Fruit fly (Drosophila melanogaster) whole organism, prepupa: Measurements from ENCODE around the gene CG43331.

ENCODE experiments used
- CG10631 ChIP-seq: fragments of 200-800 bp; sonication (Bioruptor generic); optimal IDR thresholded peaks from 2 replicates; lab custom pipeline; 2016; ENCODE audit warnings: missing biosample characterization, missing genetic modification characterization
- CG11762 ChIP-seq: fragments of 200-800 bp; sonication (Bioruptor generic); optimal IDR thresholded peaks from 3 replicates; lab custom pipeline; 2016; ENCODE audit warnings: missing biosample characterization, missing genetic modification characterization; ENCODE audit not compliant: insufficient read depth
- CG15336 ChIP-seq: fragments of 200-800 bp; sonication (Bioruptor generic); IDR thresholded peaks from 2 replicates; pipeline ENCODE4 v1.3.6; 2022; ENCODE audit warnings: missing biosample characterization, missing genetic modification characterization
- CG3032 ChIP-seq: fragments of 200-800 bp; optimal IDR thresholded peaks from 2 replicates; lab custom pipeline; 2019; ENCODE audit warnings: missing biosample characterization, mild to moderate bottlenecking, missing genetic modification characterization, moderate library complexity
- CG32006 ChIP-seq: fragments of 200-800 bp; sonication (Bioruptor generic); optimal IDR thresholded peaks from 3 replicates; lab custom pipeline; 2017; ENCODE audit warnings: missing biosample characterization, mild to moderate bottlenecking, missing genetic modification characterization
- CG4318 ChIP-seq: fragments of 200-800 bp; sonication (Bioruptor generic); optimal IDR thresholded peaks from 3 replicates; lab custom pipeline; 2017; ENCODE audit warnings: missing biosample characterization, mild to moderate bottlenecking, missing genetic modification characterization
- CG6163 ChIP-seq: fragments of 200-800 bp; sonication (Bioruptor generic); IDR thresholded peaks from 3 replicates; pipeline ENCODE4 v1.3.6; 2022; ENCODE audit warnings: missing biosample characterization, missing genetic modification characterization
- CG6792 ChIP-seq: fragments of 200-800 bp; sonication (Bioruptor generic); optimal IDR thresholded peaks from 3 replicates; lab custom pipeline; 2016; ENCODE audit warnings: missing biosample characterization, missing genetic modification characterization
- CG7368 ChIP-seq: fragments of 200-800 bp; sonication (Bioruptor generic); optimal IDR thresholded peaks from 3 replicates; lab custom pipeline; 2016; ENCODE audit warnings: missing biosample characterization, missing genetic modification characterization
- CG8119 ChIP-seq: fragments of 200-800 bp; sonication (Bioruptor generic); IDR thresholded peaks from 3 replicates; pipeline ENCODE4 v1.3.6; 2022; ENCODE audit warnings: missing biosample characterization, missing genetic modification characterization
- CG8319 ChIP-seq: fragments of 200-800 bp; sonication (Bioruptor generic); optimal IDR thresholded peaks from 3 replicates; lab custom pipeline; 2016; ENCODE audit warnings: missing biosample characterization, missing genetic modification characterization
- CG8632 ChIP-seq: fragments of 200-800 bp; sonication (Bioruptor generic); optimal IDR thresholded peaks from 3 replicates; lab custom pipeline; 2016; ENCODE audit warnings: missing biosample characterization, missing genetic modification characterization
- CG9139 ChIP-seq: fragments of 200-800 bp; sonication (Bioruptor generic); optimal IDR thresholded peaks from 3 replicates; lab custom pipeline; 2017; ENCODE audit warnings: missing biosample characterization, mild to moderate bottlenecking, missing genetic modification characterization
- Eip75B ChIP-seq: fragments of 200-800 bp; sonication (Bioruptor generic); optimal IDR thresholded peaks from 3 replicates; lab custom pipeline; 2016; ENCODE audit warnings: missing biosample characterization, missing genetic modification characterization
- Eip78C ChIP-seq: fragments of 200-800 bp; sonication (Bioruptor generic); peaks from one replicate; lab custom pipeline; 2016; ENCODE audit warnings: missing biosample characterization, missing genetic modification characterization
- Eip93F ChIP-seq: fragments of 200-800 bp; sonication (Bioruptor generic); optimal IDR thresholded peaks from 2 replicates; lab custom pipeline; 2016; ENCODE audit warnings: missing biosample characterization, mild to moderate bottlenecking, missing genetic modification characterization
- Ets96B ChIP-seq: fragments of 200-800 bp; optimal IDR thresholded peaks from 2 replicates; lab custom pipeline; 2019; ENCODE audit warnings: missing biosample characterization, mild to moderate bottlenecking, missing genetic modification characterization, moderate library complexity
- Hr4 ChIP-seq: fragments of 200-800 bp; sonication (Bioruptor generic); optimal IDR thresholded peaks from 3 replicates; lab custom pipeline; 2016; ENCODE audit warnings: missing biosample characterization, missing genetic modification characterization
- Lpt ChIP-seq: fragments of 200-800 bp; sonication (Bioruptor generic); optimal IDR thresholded peaks from 3 replicates; lab custom pipeline; 2016; ENCODE audit warnings: missing biosample characterization, missing genetic modification characterization
- OdsH ChIP-seq: fragments of 200-800 bp; sonication (Bioruptor generic); optimal IDR thresholded peaks from 3 replicates; lab custom pipeline; 2016; ENCODE audit warnings: missing biosample characterization, missing genetic modification characterization
- Smox ChIP-seq: fragments of 200-800 bp; sonication (Bioruptor generic); optimal IDR thresholded peaks from 3 replicates; lab custom pipeline; 2016; ENCODE audit warnings: missing biosample characterization, missing genetic modification characterization
- Sox14 ChIP-seq: fragments of 200-800 bp; sonication (Bioruptor generic); optimal IDR thresholded peaks from 3 replicates; lab custom pipeline; 2016; ENCODE audit warnings: missing biosample characterization, missing genetic modification characterization
- Sox15 ChIP-seq: fragments of 200-800 bp; sonication (Bioruptor generic); optimal IDR thresholded peaks from 3 replicates; lab custom pipeline; 2016; ENCODE audit warnings: missing biosample characterization, missing genetic modification characterization
- achi ChIP-seq: fragments of 200-800 bp; sonication (Bioruptor generic); optimal IDR thresholded peaks from 3 replicates; lab custom pipeline; 2016; ENCODE audit warnings: missing biosample characterization, missing genetic modification characterization
- acj6 ChIP-seq: fragments of 200-800 bp; sonication (Bioruptor generic); optimal IDR thresholded peaks from 3 replicates; lab custom pipeline; 2016; ENCODE audit warnings: missing biosample characterization, missing genetic modification characterization
- cyc ChIP-seq: fragments of 200-800 bp; sonication (Bioruptor generic); optimal IDR thresholded peaks from 3 replicates; lab custom pipeline; 2016; ENCODE audit warnings: missing biosample characterization, missing genetic modification characterization
- dac ChIP-seq: fragments of 200-800 bp; sonication (Bioruptor generic); optimal IDR thresholded peaks from 2 replicates; lab custom pipeline; 2017; ENCODE audit warnings: missing biosample characterization, mild to moderate bottlenecking, missing genetic modification characterization
- dsx ChIP-seq: fragments of 200-800 bp; optimal IDR thresholded peaks from 3 replicates; lab custom pipeline; 2019; ENCODE audit warnings: missing biosample characterization, mild to moderate bottlenecking, missing genetic modification characterization, moderate library complexity; ENCODE audit not compliant: poor library complexity, severe bottlenecking
- eg ChIP-seq: fragments of 200-800 bp; sonication (Bioruptor generic); IDR thresholded peaks from 3 replicates; pipeline ENCODE4 v1.3.6; 2022; ENCODE audit warnings: missing biosample characterization, missing genetic modification characterization
- fkh ChIP-seq: fragments of 200-800 bp; sonication (Bioruptor generic); optimal IDR thresholded peaks from 3 replicates; lab custom pipeline; 2017; ENCODE audit warnings: missing biosample characterization, mild to moderate bottlenecking, missing genetic modification characterization, moderate library complexity
- net ChIP-seq: fragments of 200-800 bp; sonication (Bioruptor generic); optimal IDR thresholded peaks from 3 replicates; lab custom pipeline; 2016; ENCODE audit warnings: missing biosample characterization, missing genetic modification characterization
- pdm3 ChIP-seq: fragments of 200-800 bp; sonication (Bioruptor generic); optimal IDR thresholded peaks from 3 replicates; lab custom pipeline; 2016; ENCODE audit warnings: missing biosample characterization, missing genetic modification characterization
- salr ChIP-seq, 2 experiments: fragments of 200-800 bp; sonication (Bioruptor generic); optimal IDR thresholded peaks; 3 replicates each; lab custom pipeline; 2016 to 2018; ENCODE audit warnings: missing biosample characterization in 2 of 2, missing genetic modification characterization in 2 of 2, mild to moderate bottlenecking in 1 of 2
- spab ChIP-seq: fragments of 200-800 bp; sonication (Bioruptor generic); optimal IDR thresholded peaks from 2 replicates; lab custom pipeline; 2017; ENCODE audit warnings: missing biosample characterization, mild to moderate bottlenecking, missing genetic modification characterization, missing genetic modification reagents
- svp ChIP-seq: fragments of 200-800 bp; sonication (Bioruptor generic); peaks from one replicate; lab custom pipeline; 2016; ENCODE audit warnings: missing biosample characterization, missing genetic modification characterization
- topi ChIP-seq: fragments of 200-800 bp; sonication (Bioruptor generic); optimal IDR thresholded peaks from 3 replicates; lab custom pipeline; 2016; ENCODE audit warnings: missing biosample characterization, missing genetic modification characterization
- vri ChIP-seq: fragments of 200-800 bp; sonication (Bioruptor generic); optimal IDR thresholded peaks from 3 replicates; lab custom pipeline; 2016; ENCODE audit warnings: missing biosample characterization, mild to moderate bottlenecking, missing genetic modification characterization

CG43331 gene

dm6 chr3L:22474081-22474845, 29.4 kb downstream of the CG43331 start, which contains the start of gene CG11425:
Gene CG11425 (plus strand): TSS chr3L:22474795.
- TF ChIP-seq OdsH (GFP tag; lab: Kevin White, UChicago) = no peak
- TF ChIP-seq Hr4 (GFP tag; lab: Kevin White, UChicago) = no peak
- peak; percentile 97 for TF ChIP-seq svp (GFP tag; lab: Kevin White, UChicago)
- peak; percentile 29 for TF ChIP-seq vri (GFP tag; lab: Kevin White, UChicago)
- TF ChIP-seq Eip78C (GFP tag; lab: Kevin White, UChicago) = no peak
- TF ChIP-seq CG9139 = no peak
- TF ChIP-seq CG6792 (GFP tag; lab: Kevin White, UChicago) = no peak
- no peak for TF ChIP-seq CG8319

DNA sequence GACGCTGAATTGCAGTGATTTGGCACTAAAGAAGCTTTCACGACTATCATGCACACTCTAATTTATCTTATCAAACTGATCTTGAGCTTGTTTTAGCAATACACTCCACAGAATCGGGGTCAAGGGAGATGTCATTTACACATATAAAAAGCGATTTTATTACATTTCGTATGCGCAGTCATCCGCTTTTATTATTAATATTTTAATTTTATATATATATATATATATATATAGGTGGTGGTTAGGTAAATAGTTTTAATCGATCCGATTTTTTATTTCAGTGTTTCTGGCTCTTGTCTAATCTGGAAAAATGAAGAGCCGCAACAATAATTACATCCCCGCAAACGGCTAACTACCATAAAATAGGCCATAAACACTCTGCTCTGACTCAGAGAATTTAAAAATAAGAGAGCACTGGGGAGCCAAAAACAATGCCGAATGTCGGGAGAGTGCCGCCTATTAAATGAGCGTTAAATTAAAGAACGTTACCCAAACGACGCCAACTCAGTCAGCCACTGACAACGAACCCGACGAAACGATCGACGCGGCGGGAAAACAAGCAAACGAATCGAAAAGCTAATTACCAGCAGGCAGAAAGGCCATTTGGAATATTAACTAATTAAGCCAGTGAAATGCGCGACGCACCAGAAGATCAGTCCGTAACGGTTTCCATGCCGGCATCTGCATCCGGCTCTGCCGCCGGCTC, 31.9 kb downstream of the CG43331 start:
- TF ChIP-seq net (GFP tag; lab: Kevin White, UChicago) (no peak), CG8632 (GFP tag; lab: Kevin White, UChicago) (peak; percentile 2), eg (GFP tag; lab: Robert Waterston, UW) (0 out of 3 replicates have a peak, but pooled peaks have one; percentile 39), fkh (GFP tag; lab: Kevin White, UChicago) (peak; percentile 37), CG32006 (GFP tag; lab: Kevin White, UChicago) (peak; percentile 52), CG6163 (GFP tag; lab: Robert Waterston, UW) (peak; percentile 34; the same call in 1 of the 3 replicates), CG15336 (GFP tag; lab: Robert Waterston, UW) (0 out of 2 replicates have a peak, but pooled peaks have one; percentile 11), Eip93F (GFP tag; lab: Kevin White, UChicago) (no peak), Lpt (GFP tag; lab: Kevin White, UChicago) (no peak)

DNA sequence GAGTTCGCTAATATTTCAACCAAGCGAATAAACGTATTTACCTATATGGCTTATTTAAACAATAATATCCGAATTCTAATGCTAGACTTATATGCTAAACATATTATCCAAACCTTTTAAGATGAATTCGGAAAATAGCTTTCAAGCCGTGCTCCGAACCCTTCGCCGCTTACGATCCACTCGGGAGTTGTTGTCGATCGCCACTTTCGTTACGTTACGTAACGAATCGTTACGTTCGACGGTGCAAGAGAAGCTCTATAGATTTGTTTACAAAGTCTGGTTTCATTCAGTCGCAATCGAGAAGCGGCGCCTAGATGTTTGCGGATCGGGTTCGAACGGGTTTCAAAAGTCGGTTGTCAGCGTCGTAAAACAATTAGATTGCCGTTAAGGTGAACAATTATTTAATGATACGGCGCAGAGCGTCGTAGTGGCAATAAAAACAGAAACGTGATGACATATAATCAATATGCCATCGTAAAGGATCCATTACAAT, 33.3 kb downstream of the CG43331 start, which contains the start of gene CG11426:
TSS of gene CG11426 (plus strand) at position 258 of the 493 bp plus-strand sequence.
- TF ChIP-seq fkh (GFP tag; lab: Kevin White, UChicago) = peak; percentile 33
- no peak for TF ChIP-seq CG9139
- TF ChIP-seq dsx (GFP tag; lab: Kevin White, UChicago) = peak; percentile 67

- TF ChIP-seq Smox (GFP tag; lab: Kevin White, UChicago) = no peak
- TF ChIP-seq dsx (GFP tag; lab: Kevin White, UChicago) = no peak
- TF ChIP-seq spab = no peak
- no peak for TF ChIP-seq CG6792 (GFP tag; lab: Kevin White, UChicago)
- no peak for TF ChIP-seq CG11762
- no peak for TF ChIP-seq cyc (GFP tag; lab: Kevin White, UChicago)
- TF ChIP-seq acj6 = no peak
- TF ChIP-seq net (GFP tag; lab: Kevin White, UChicago) = no peak
- no peak for TF ChIP-seq Lpt (GFP tag; lab: Kevin White, UChicago)
These were observed 35.1 kb downstream of the CG43331 start, which contains the start of gene CG11437 for dm6 chr3L:22468562-22468961. Gene CG11437 (plus strand): TSS chr3L:22468862.

DNA sequence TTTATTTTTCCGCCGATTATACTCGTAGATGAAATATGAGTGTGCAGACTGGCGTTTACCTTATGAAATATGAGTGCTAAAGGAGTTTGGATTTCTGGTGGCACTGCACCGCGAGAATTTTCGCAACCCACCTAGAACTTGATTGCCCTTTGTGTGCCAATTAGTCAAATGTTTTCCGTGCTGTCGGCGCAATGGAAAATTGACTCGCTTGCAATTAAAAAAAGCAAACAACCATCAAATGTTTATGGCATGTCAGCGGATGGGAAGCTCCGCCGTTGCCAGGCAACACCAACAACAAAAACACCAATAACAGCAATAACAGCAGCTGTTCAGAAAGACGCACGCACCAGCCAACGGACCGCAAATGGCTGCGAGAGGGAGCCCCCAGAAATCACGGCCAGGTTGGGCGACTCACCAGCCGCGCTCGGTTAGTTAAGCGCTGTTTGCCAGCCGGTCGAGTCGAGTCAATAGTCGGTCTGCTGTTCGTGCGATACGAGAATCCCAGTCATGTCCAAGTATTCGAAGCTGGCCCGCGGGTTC, 37.2 kb downstream of the CG43331 start:
- TF ChIP-seq CG3032 (tag; lab: Kevin White, UChicago) = peak; percentile 34
- TF ChIP-seq Eip93F (GFP tag; lab: Kevin White, UChicago) = no peak
- peak; percentile 31 for TF ChIP-seq achi (GFP tag; lab: Kevin White, UChicago)
- TF ChIP-seq Sox15 (GFP tag; lab: Kevin White, UChicago) = no peak
- TF ChIP-seq CG9139 = no peak
- peak; percentile 49 for TF ChIP-seq CG4318 (GFP tag; lab: Kevin White, UChicago)
- TF ChIP-seq spab = no peak
- TF ChIP-seq Eip78C (GFP tag; lab: Kevin White, UChicago) = peak; percentile 89
- peak; percentile 51 for TF ChIP-seq Ets96B (tag; lab: Kevin White, UChicago)
- peak; percentile 46 for TF ChIP-seq topi
- TF ChIP-seq pdm3 (GFP tag; lab: Kevin White, UChicago) = peak; percentile 43
- TF ChIP-seq CG6163 (GFP tag; lab: Robert Waterston, UW) = no peak
- no peak for TF ChIP-seq Eip75B
- peak; percentile 46 for TF ChIP-seq CG7368
- no peak for TF ChIP-seq CG10631 (GFP tag; lab: Kevin White, UChicago)
- no peak for TF ChIP-seq eg (GFP tag; lab: Robert Waterston, UW)
- peak; percentile 41 for TF ChIP-seq Hr4 (GFP tag; lab: Kevin White, UChicago)
- TF ChIP-seq dac (GFP tag; lab: Kevin White, UChicago) = no peak
- TF ChIP-seq Sox14 = peak; percentile 71
- peak; percentile 43 to 84 for TF ChIP-seq salr (GFP tag; optimal IDR thresholded peaks at IDR 0.05; lab: Kevin White, UChicago)
- peak; percentile 48 for TF ChIP-seq cyc (GFP tag; lab: Kevin White, UChicago)
- TF ChIP-seq Smox (GFP tag; lab: Kevin White, UChicago) = peak; percentile 50
- TF ChIP-seq CG8319 = peak; percentile 24
- TF ChIP-seq vri (GFP tag; lab: Kevin White, UChicago) = no peak
- peak; percentile 45; the same call in 1 of the 3 replicates for TF ChIP-seq CG8119 (GFP tag; lab: Robert Waterston, UW)
